Fruit fly (Drosophila melanogaster): ENCODE results near the gene Stam.

Gene Stam

dm6 chr2L:10858064-10859047 lies at the start of gene Stam, which contains the start of gene aurB (continued):
- no peak for TF ChIP-seq NK7.1 (GFP tag; optimal IDR thresholded peaks at IDR 0.05)
- peak; percentile 59 for TF ChIP-seq CG9727 (GFP tag; optimal IDR thresholded peaks at IDR 0.05)
- TF ChIP-seq unpg (GFP tag; optimal IDR thresholded peaks at IDR 0.05), result peak; percentile 67
- TF ChIP-seq CG12071 (GFP tag; optimal IDR thresholded peaks at IDR 0.05), result no peak
- TF ChIP-seq so (GFP tag; IDR thresholded peaks at IDR 0.05), result no peak
- peak; percentile 10 for TF ChIP-seq CG3407 (GFP tag; optimal IDR thresholded peaks at IDR 0.05)
- no peak for TF ChIP-seq CG11560 (tag; IDR thresholded peaks at IDR 0.05)
- TF ChIP-seq Elba2 (GFP tag; optimal IDR thresholded peaks at IDR 0.05), result peak; percentile 95
- no peak for TF ChIP-seq CG4404 (GFP tag; IDR thresholded peaks at IDR 0.05)
- no peak for TF ChIP-seq CG17612 (GFP tag; IDR thresholded peaks at IDR 0.05)
- TF ChIP-seq crc (GFP tag; optimal IDR thresholded peaks at IDR 0.05), result no peak
- peak; percentile 65 for TF ChIP-seq Sox100B (GFP tag; optimal IDR thresholded peaks at IDR 0.05)
- TF ChIP-seq lmd (GFP tag; IDR thresholded peaks at IDR 0.05), result peak; percentile 26
- TF ChIP-seq CG6272 (GFP tag; IDR thresholded peaks at IDR 0.05), result no peak
- TF ChIP-seq CG2199 (GFP tag; IDR thresholded peaks at IDR 0.05), result no peak
- no peak for TF ChIP-seq croc (GFP tag; conservative IDR thresholded peaks at IDR 0.05)
- TF ChIP-seq Tbp (GFP tag; optimal IDR thresholded peaks at IDR 0.05), result no peak
- TF ChIP-seq kah (GFP tag; optimal IDR thresholded peaks at IDR 0.05), result no peak
- TF ChIP-seq nerfin-1 (tag; optimal IDR thresholded peaks at IDR 0.05), result peak; percentile 16
- TF ChIP-seq CG30403 (GFP tag; optimal IDR thresholded peaks at IDR 0.05), result peak; percentile 57
- TF ChIP-seq CG12155 (GFP tag; optimal IDR thresholded peaks at IDR 0.05), result peak; percentile 24
- no peak for TF ChIP-seq run (tag; optimal IDR thresholded peaks at IDR 0.05)
- peak in 1 of 2 experiments; percentile 70 for TF ChIP-seq Hr51 (GFP tag; optimal IDR thresholded peaks at IDR 0.05)
- no peak for TF ChIP-seq hbn (GFP tag; IDR thresholded peaks at IDR 0.05; ENCODE audit: partially characterized antibody)
- no peak for TF ChIP-seq CG12769 (tag; optimal IDR thresholded peaks at IDR 0.05)
- no peak for TF ChIP-seq mld (GFP tag; IDR thresholded peaks at IDR 0.05; ENCODE audit: partially characterized antibody)
- peak; percentile 48 for TF ChIP-seq CG9797 (GFP tag; optimal IDR thresholded peaks at IDR 0.05)
- peak; percentile 73 for TF ChIP-seq PHDP (tag; optimal IDR thresholded peaks at IDR 0.05)
- no peak for TF ChIP-seq CG43689 (GFP tag; IDR thresholded peaks at IDR 0.05)
- TF ChIP-seq CG1603 (tag; optimal IDR thresholded peaks at IDR 0.05), result no peak
- TF ChIP-seq D (optimal IDR thresholded peaks at IDR 0.05), result peak; percentile 69
- peak; percentile 28 for TF ChIP-seq D (GFP tag; optimal IDR thresholded peaks at IDR 0.05)
- no peak for TF ChIP-seq CG13287 (GFP tag; IDR thresholded peaks at IDR 0.05; ENCODE audit: partially characterized antibody)
- TF ChIP-seq amos (GFP tag; IDR thresholded peaks at IDR 0.05; ENCODE audit: partially characterized antibody), result no peak
- no peak for TF ChIP-seq Dll (GFP tag; IDR thresholded peaks at IDR 0.05; ENCODE audit: partially characterized antibody)
- TF ChIP-seq row (GFP tag; IDR thresholded peaks at IDR 0.05), result peak; percentile 81
- no peak for TF ChIP-seq Jarid2 (GFP tag; optimal IDR thresholded peaks at IDR 0.05)
- TF ChIP-seq danr (GFP tag; IDR thresholded peaks at IDR 0.05), result no peak
- TF ChIP-seq Ada2b (GFP tag; IDR thresholded peaks at IDR 0.05), result peak; percentile 28; the same call in 1 of the 2 replicates
- TF ChIP-seq psq (GFP tag; optimal IDR thresholded peaks at IDR 0.05), result peak; percentile 26
- no peak for TF ChIP-seq chinmo (GFP tag; IDR thresholded peaks at IDR 0.05; ENCODE audit: partially characterized antibody)
- no peak for TF ChIP-seq CG16863 (GFP tag; optimal IDR thresholded peaks at IDR 0.05)
- TF ChIP-seq Bgb (GFP tag; IDR thresholded peaks at IDR 0.05; ENCODE audit: partially characterized antibody), result no peak
- TF ChIP-seq CG1602 (GFP tag; optimal IDR thresholded peaks at IDR 0.05), result peak; percentile 46
- TF ChIP-seq BEAF-32 (GFP tag; optimal IDR thresholded peaks at IDR 0.05), result peak; percentile 7
- TF ChIP-seq br (optimal IDR thresholded peaks at IDR 0.05), result no peak
- TF ChIP-seq CG6654 (GFP tag; optimal IDR thresholded peaks at IDR 0.05), result no peak
- TF ChIP-seq CG7357 (GFP tag; IDR thresholded peaks at IDR 0.05), result no peak
- TF ChIP-seq Usf (GFP tag; optimal IDR thresholded peaks at IDR 0.05), result no peak
